Worm (Caenorhabditis elegans): Measurements from ENCODE around the gene F55A11.11.

DNA sequence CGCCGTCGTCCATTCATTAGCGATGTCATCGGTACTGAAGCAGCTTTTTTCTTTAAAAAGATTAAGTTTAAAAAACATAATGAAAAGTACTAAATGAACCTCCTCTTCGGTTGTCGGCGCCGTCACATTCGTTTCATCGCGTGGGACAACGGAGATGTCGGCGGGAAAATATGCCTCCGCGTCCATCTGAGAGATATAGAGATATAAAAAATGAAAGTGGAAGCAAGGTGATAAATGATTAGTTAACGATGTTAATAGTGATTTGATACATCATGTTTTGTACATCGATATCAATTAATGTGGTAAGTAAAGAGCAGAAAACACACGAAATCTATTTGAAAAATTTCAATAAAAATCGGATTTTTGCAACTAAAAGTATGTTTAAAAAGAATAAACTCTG is 4.3 kb downstream of the F55A11.11 start, which contains the start of gene F55A11.7:
- TF ChIP-seq R02D3.7 (tag; optimal IDR thresholded peaks at IDR 0.05) (no peak), ztf-11 (tag; optimal IDR thresholded peaks at IDR 0.05) (no peak), nhr-77 (tag; optimal IDR thresholded peaks at IDR 0.05) (no peak), fkh-10 (GFP tag; optimal IDR thresholded peaks at IDR 0.05) (no peak)

Data from whole organism, L3 larva.